Worm (Caenorhabditis elegans) whole organism, L2 larva: ENCODE measurements around the gene sams-5.

Experiments
- F13H6.1 ChIP-seq: sonication (generic microtip); optimal IDR thresholded peaks from 2 replicates; lab custom pipeline; 2016; ENCODE audit warnings: missing genetic modification characterization, missing compliant biosample characterization
- R02D3.7 ChIP-seq: fragments of 150-350 bp; optimal IDR thresholded peaks from 2 replicates; lab custom pipeline; 2014; ENCODE audit warnings: missing biosample characterization, missing genetic modification characterization
- ZK546.5 ChIP-seq: sonication (generic microtip); optimal IDR thresholded peaks from 2 replicates; lab custom pipeline; 2017; ENCODE audit warnings: missing biosample characterization, missing genetic modification characterization
- alr-1 ChIP-seq: fragments of 150-350 bp; optimal IDR thresholded peaks from 2 replicates; lab custom pipeline; 2014; ENCODE audit warnings: missing biosample characterization, missing genetic modification characterization
- aly-2 ChIP-seq: fragments of 150-350 bp; optimal IDR thresholded peaks from 2 replicates; lab custom pipeline; 2014; ENCODE audit warnings: missing biosample characterization, missing genetic modification characterization
- ama-1 ChIP-seq: fragments of 150-350 bp; optimal IDR thresholded peaks from 2 replicates; lab custom pipeline; 2018; ENCODE audit warnings: inconsistent platforms
- blmp-1 ChIP-seq: sonication (generic microtip); optimal IDR thresholded peaks from 2 replicates; lab custom pipeline; 2017; ENCODE audit warnings: missing genetic modification characterization, mild to moderate bottlenecking, missing compliant biosample characterization, antibody characterized with exemption, moderate library complexity; ENCODE audit not compliant: insufficient read depth
- ceh-16 ChIP-seq: fragments of 150-350 bp; optimal IDR thresholded peaks from 2 replicates; lab custom pipeline; 2014; ENCODE audit warnings: missing biosample characterization, missing genetic modification characterization
- ceh-82 ChIP-seq: fragments of 150-350 bp; optimal IDR thresholded peaks from 2 replicates; lab custom pipeline; 2014; ENCODE audit warnings: missing biosample characterization, missing genetic modification characterization
- dmd-4 ChIP-seq: sonication (generic microtip); optimal IDR thresholded peaks from 2 replicates; lab custom pipeline; 2017; ENCODE audit warnings: missing biosample characterization, missing genetic modification characterization
- egl-27 ChIP-seq: sonication (generic microtip); optimal IDR thresholded peaks from 3 replicates; lab custom pipeline; 2017; ENCODE audit warnings: missing biosample characterization, missing genetic modification reagents, missing genetic modification characterization
- elt-1 ChIP-seq: fragments of 150-350 bp; optimal IDR thresholded peaks from 2 replicates; lab custom pipeline; 2014; ENCODE audit warnings: missing biosample characterization, missing genetic modification characterization
- elt-3 ChIP-seq: sonication (generic microtip); optimal IDR thresholded peaks from 2 replicates; lab custom pipeline; 2017; ENCODE audit warnings: missing biosample characterization, missing genetic modification characterization
- fos-1 ChIP-seq: fragments of 150-350 bp; optimal IDR thresholded peaks from 2 replicates; lab custom pipeline; 2014; ENCODE audit warnings: missing biosample characterization, missing genetic modification characterization
- gmeb-1 ChIP-seq: fragments of 150-350 bp; optimal IDR thresholded peaks from 2 replicates; lab custom pipeline; 2014; ENCODE audit warnings: missing biosample characterization, missing genetic modification characterization
- lin-11 ChIP-seq: fragments of 150-350 bp; sonication (generic microtip); optimal IDR thresholded peaks from 2 replicates; lab custom pipeline; 2014; ENCODE audit warnings: missing biosample characterization, missing genetic modification characterization, inconsistent platforms, mixed read lengths
- lin-39 ChIP-seq: fragments of 150-350 bp; optimal IDR thresholded peaks from 2 replicates; lab custom pipeline; 2014; ENCODE audit warnings: missing biosample characterization, missing genetic modification reagents, missing genetic modification characterization
- lsy-2 ChIP-seq, 2 experiments: fragments of 150-350 bp in 1 of 2; sonication (generic microtip) in 1 of 2; optimal IDR thresholded peaks; 2 replicates each; lab custom pipeline; 2014 to 2017; ENCODE audit warnings: missing biosample characterization in 2 of 2, missing genetic modification characterization in 2 of 2
- mab-5 ChIP-seq: fragments of 150-350 bp; optimal IDR thresholded peaks from 2 replicates; lab custom pipeline; 2014; ENCODE audit warnings: missing biosample characterization, missing genetic modification characterization
- mbf-1 ChIP-seq: sonication (generic microtip); optimal IDR thresholded peaks from 2 replicates; lab custom pipeline; 2017; ENCODE audit warnings: missing biosample characterization, missing genetic modification characterization
- nhr-10 ChIP-seq: sonication (generic microtip); optimal IDR thresholded peaks from 2 replicates; lab custom pipeline; 2017; ENCODE audit warnings: missing biosample characterization, missing genetic modification characterization
- nhr-129 ChIP-seq: fragments of 150-350 bp; optimal IDR thresholded peaks from 2 replicates; lab custom pipeline; 2014; ENCODE audit warnings: missing biosample characterization, missing genetic modification characterization
- nhr-6 ChIP-seq: fragments of 150-350 bp; optimal IDR thresholded peaks from 2 replicates; lab custom pipeline; 2014; ENCODE audit warnings: missing biosample characterization, missing genetic modification characterization
- sem-4 ChIP-seq: fragments of 150-350 bp; optimal IDR thresholded peaks from 2 replicates; lab custom pipeline; 2014; ENCODE audit warnings: missing biosample characterization, missing genetic modification reagents, missing genetic modification characterization
- sma-3 ChIP-seq: sonication (generic microtip); optimal IDR thresholded peaks from 2 replicates; lab custom pipeline; 2016; ENCODE audit warnings: missing genetic modification reagents, missing genetic modification characterization, missing compliant biosample characterization
- sma-9 ChIP-seq, 2 experiments: fragments of 150-350 bp in 1 of 2; sonication (generic microtip) in 1 of 2; optimal IDR thresholded peaks; 2 replicates each; lab custom pipeline; 2014 to 2016; ENCODE audit warnings: missing genetic modification characterization in 2 of 2, mild to moderate bottlenecking in 1 of 2, missing biosample characterization in 1 of 2, missing compliant biosample characterization in 1 of 2, missing genetic modification reagents in 1 of 2, moderate library complexity in 1 of 2
- unc-39 ChIP-seq: fragments of 150-350 bp; optimal IDR thresholded peaks from 2 replicates; lab custom pipeline; 2014; ENCODE audit warnings: missing biosample characterization, missing genetic modification characterization
- unc-55 ChIP-seq: fragments of 150-350 bp; sonication (generic microtip); optimal IDR thresholded peaks from 3 replicates; lab custom pipeline; 2014; ENCODE audit warnings: missing biosample characterization, missing genetic modification reagents, missing genetic modification characterization
- ztf-1 ChIP-seq: fragments of 200-800 bp; sonication (Bioruptor generic); conservative IDR thresholded peaks from 2 replicates; pipeline ENCODE4 v1.3.6; 2022; ENCODE audit warnings: missing genetic modification characterization, missing compliant biosample characterization

sams-5 gene

DNA sequence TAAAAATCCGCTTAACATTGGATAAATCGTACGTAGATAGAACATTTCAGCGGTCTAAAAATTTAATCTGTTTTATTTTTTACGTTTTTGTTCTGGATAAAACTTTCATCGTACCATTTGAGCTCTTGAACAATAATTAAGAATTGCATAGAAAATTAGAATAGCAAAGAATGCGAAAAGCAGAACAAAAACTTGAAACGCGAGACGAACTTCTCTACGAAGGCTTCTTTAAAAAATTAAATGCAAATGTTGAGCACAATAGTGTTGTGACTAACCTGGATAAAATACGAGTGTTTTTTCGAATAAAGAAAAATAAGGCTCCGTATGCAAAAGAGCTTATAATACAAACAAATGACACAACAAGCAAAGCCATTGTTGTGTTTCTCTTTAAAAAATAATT lies 20.2 kb upstream of the sams-5 start:
- TF ChIP-seq lin-11 (tag; lab: Kevin White, UChicago) = no peak
- TF ChIP-seq blmp-1 (tag; lab: Kevin White, UChicago) = no peak
- TF ChIP-seq elt-3 (tag; lab: Kevin White, UChicago) = no peak
- TF ChIP-seq ceh-82 (tag; lab: Kevin White, UChicago) = no peak
- no peak for TF ChIP-seq aly-2 (tag; lab: Kevin White, UChicago)
- TF ChIP-seq ama-1 (lab: Kevin White, UChicago) = no peak
- TF ChIP-seq, all 48 proteins: peak for 0

DNA sequence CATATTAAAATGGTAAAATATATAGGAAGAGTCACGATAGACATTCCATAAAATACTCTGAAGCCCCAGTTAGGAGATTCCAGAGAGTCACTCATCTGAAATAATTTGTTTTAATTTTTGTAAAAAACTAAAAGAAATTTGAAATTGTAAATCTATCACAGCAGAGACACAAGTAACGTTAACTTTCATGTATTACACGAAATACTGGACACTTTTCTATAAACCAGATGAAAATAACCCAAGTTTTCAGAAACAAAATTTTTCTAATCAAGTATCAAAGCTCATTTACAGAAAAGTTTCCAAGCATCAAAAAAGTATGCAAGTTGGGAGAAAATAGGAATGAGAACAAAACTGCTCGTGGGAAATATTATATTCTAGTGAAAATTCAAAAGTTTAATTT lies 18.9 kb upstream of the sams-5 start, which contains the start of gene srv-27:
Gene srv-27 (minus strand): TSS at position 101 of the 400 bp plus-strand sequence.
- TF ChIP-seq fos-1 (tag; lab: Kevin White, UChicago) = no peak
- no peak for TF ChIP-seq nhr-10 (tag; lab: Kevin White, UChicago)

- TF ChIP-seq ztf-1 (GFP tag; lab: Robert Waterston, UW) (no peak), unc-55 (GFP tag; lab: Kevin White, UChicago) (peak; percentile 21)
Observed at ce11 chrIV:6294081-6294480, 14.8 kb upstream of the sams-5 start, which contains the start of gene hil-2. TSS of gene hil-2 (plus strand) at chrIV:6294240.

DNA sequence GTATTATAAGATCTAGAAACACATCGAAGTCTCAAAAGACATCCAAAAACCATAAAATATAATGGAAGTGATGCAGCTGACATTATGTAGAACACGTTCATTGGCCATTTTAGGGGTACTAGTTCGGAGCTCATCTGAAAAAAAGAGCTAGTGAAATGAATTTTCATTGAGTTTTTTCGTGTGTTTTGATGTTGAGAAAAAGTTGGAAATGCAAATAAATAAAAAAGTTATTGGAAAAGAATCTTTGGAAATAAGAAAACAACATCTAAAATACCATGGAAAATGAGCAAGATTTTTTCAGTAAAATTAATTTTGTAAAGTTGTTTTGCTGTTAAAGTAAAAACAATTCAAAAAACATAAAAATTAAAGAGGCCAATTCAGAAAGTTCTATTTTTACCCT lies 11.4 kb upstream of the sams-5 start, which contains the start of gene srv-24:
Gene srv-24 (minus strand): TSS at position 101 of the 400 bp plus-strand sequence.
- no peak for TF ChIP-seq ceh-82 (tag; lab: Kevin White, UChicago)

- no peak for TF ChIP-seq blmp-1 (tag; lab: Kevin White, UChicago)
- no peak for TF ChIP-seq alr-1
- TF ChIP-seq elt-1 (tag; lab: Kevin White, UChicago) = no peak
- TF ChIP-seq lsy-2 (tag; optimal IDR thresholded peaks at IDR 0.05; lab: Kevin White, UChicago) = no peak
- TF ChIP-seq egl-27 (tag; lab: Kevin White, UChicago) = no peak
- TF ChIP-seq unc-55 (GFP tag; lab: Kevin White, UChicago) = no peak
- TF ChIP-seq gmeb-1 = no peak
- no peak for TF ChIP-seq elt-3 (tag; lab: Kevin White, UChicago)
- no peak for TF ChIP-seq sma-3
- TF ChIP-seq mab-5 (tag; lab: Kevin White, UChicago) = no peak
- TF ChIP-seq ceh-16 (tag; lab: Kevin White, UChicago) = no peak
- TF ChIP-seq F13H6.1 (tag; lab: Kevin White, UChicago) = no peak
- TF ChIP-seq lin-39 = no peak
- TF ChIP-seq mbf-1 (tag; lab: Kevin White, UChicago) = no peak
- no peak for TF ChIP-seq unc-39 (tag; lab: Kevin White, UChicago)
- no peak for TF ChIP-seq R02D3.7 (tag; lab: Kevin White, UChicago)
- TF ChIP-seq sem-4 (tag; lab: Kevin White, UChicago) = no peak
Observed at ce11 chrIV:6284277-6284676, 5.0 kb upstream of the sams-5 start, which contains the start of gene ops-1. TSS of gene ops-1 (minus strand) at chrIV:6284377.

ce11 chrIV:6282143-6282542 lies 2.8 kb upstream of the sams-5 start, which contains the start of gene srv-32:
TSS of gene srv-32 (minus strand) at chrIV:6282243.
- no peak for TF ChIP-seq R02D3.7 (tag; lab: Kevin White, UChicago)
- no peak for TF ChIP-seq ZK546.5 (tag; lab: Kevin White, UChicago)
- TF ChIP-seq unc-55 (GFP tag; lab: Kevin White, UChicago) = no peak
- no peak for TF ChIP-seq elt-3 (tag; lab: Kevin White, UChicago)
- no peak for TF ChIP-seq nhr-129 (tag; lab: Kevin White, UChicago)
- TF ChIP-seq fos-1 (tag; lab: Kevin White, UChicago) = no peak
- no peak for TF ChIP-seq sma-9 (GFP tag; optimal IDR thresholded peaks at IDR 0.05; lab: Kevin White, UChicago)
- TF ChIP-seq sma-9 (tag; optimal IDR thresholded peaks at IDR 0.05; lab: Kevin White, UChicago) = no peak
- no peak for TF ChIP-seq dmd-4 (tag; lab: Kevin White, UChicago)
- no peak for TF ChIP-seq nhr-6 (tag; lab: Kevin White, UChicago)
